Fruit fly (Drosophila melanogaster) whole organism, embryonic: ENCODE measurements around the gene CG5377.
A peak's percentile ranks its signal among the peaks of the same experiment; 100 is the strongest.

Experiments
- Aef1 ChIP-seq: fragments of 200-800 bp; sonication (Bioruptor generic); IDR thresholded peaks from 3 replicates; pipeline ENCODE4 v1.3.6; 2022; ENCODE audit warnings: missing biosample characterization, missing genetic modification characterization
- Atf6 ChIP-seq: fragments of 200-800 bp; sonication (Bioruptor generic); IDR thresholded peaks from 2 replicates; pipeline ENCODE4 v1.3.6; 2022; ENCODE audit warnings: missing biosample characterization, missing genetic modification characterization
- C15 ChIP-seq: fragments of 200-800 bp; sonication (Bioruptor generic); IDR thresholded peaks from 3 replicates; pipeline ENCODE4 v1.3.6; 2022; ENCODE audit warnings: missing biosample characterization, missing genetic modification characterization
- CG10274 ChIP-seq: fragments of 200-800 bp; sonication (Bioruptor generic); optimal IDR thresholded peaks from 3 replicates; lab custom pipeline; 2017; ENCODE audit warnings: missing biosample characterization, mild to moderate bottlenecking, missing genetic modification characterization
- CG1233 ChIP-seq: fragments of 200-800 bp; sonication (Bioruptor generic); optimal IDR thresholded peaks from 4 replicates; lab custom pipeline; 2018; ENCODE audit warnings: missing biosample characterization, mild to moderate bottlenecking, missing genetic modification characterization
- CG12744 ChIP-seq: fragments of 200-800 bp; sonication (Bioruptor generic); optimal IDR thresholded peaks from 2 replicates; lab custom pipeline; 2016; ENCODE audit warnings: missing biosample characterization, missing genetic modification characterization
- CG14014 ChIP-seq: fragments of 200-800 bp; sonication (Bioruptor generic); IDR thresholded peaks from 2 replicates; pipeline ENCODE4 v1.3.6; 2022; ENCODE audit warnings: missing biosample characterization, missing genetic modification characterization
- CG1647 ChIP-seq: fragments of 200-800 bp; sonication (Bioruptor generic); optimal IDR thresholded peaks from 3 replicates; lab custom pipeline; 2016; ENCODE audit warnings: missing biosample characterization, missing genetic modification characterization
- CG16863 ChIP-seq: fragments of 200-800 bp; sonication (Bioruptor generic); optimal IDR thresholded peaks from 3 replicates; lab custom pipeline; 2016; ENCODE audit warnings: missing biosample characterization, missing genetic modification characterization
- CG17361 ChIP-seq: fragments of 200-800 bp; sonication (Bioruptor generic); IDR thresholded peaks from 3 replicates; pipeline ENCODE4 v1.3.6; 2022; ENCODE audit warnings: missing biosample characterization, missing genetic modification characterization
- CG4404 ChIP-seq: fragments of 200-800 bp; sonication (Bioruptor generic); IDR thresholded peaks from 2 replicates; pipeline ENCODE4 v1.3.6; 2022; ENCODE audit warnings: missing biosample characterization, missing genetic modification characterization
- CG4617 ChIP-seq: fragments of 200-800 bp; sonication (Bioruptor generic); optimal IDR thresholded peaks from 3 replicates; lab custom pipeline; 2016; ENCODE audit warnings: missing biosample characterization, missing genetic modification characterization, borderline replicate concordance
- Dip2 ChIP-seq: fragments of 200-800 bp; sonication (Bioruptor generic); IDR thresholded peaks from 2 replicates; pipeline ENCODE4 v1.3.6; 2022; ENCODE audit warnings: missing biosample characterization, missing genetic modification characterization
- Dll ChIP-seq: fragments of 200-800 bp; sonication (Bioruptor generic); IDR thresholded peaks from 4 replicates; pipeline ENCODE4 v1.3.6; 2022; ENCODE audit warnings: missing biosample characterization, missing genetic modification characterization; ENCODE audit not compliant: partially characterized antibody
- Dp ChIP-seq: fragments of 200-800 bp; sonication (Bioruptor generic); optimal IDR thresholded peaks from 2 replicates; lab custom pipeline; 2018; ENCODE audit warnings: missing biosample characterization, mild to moderate bottlenecking, missing genetic modification characterization, moderate library complexity
- E2f1 ChIP-seq: fragments of 200-800 bp; sonication (Bioruptor generic); IDR thresholded peaks from 2 replicates; pipeline ENCODE4 v1.3.6; 2022; ENCODE audit warnings: missing biosample characterization, missing genetic modification characterization
- Hr39 ChIP-seq: fragments of >200 bp; optimal IDR thresholded peaks from 2 replicates; lab custom pipeline; 2017
- Hr78 ChIP-seq, 2 experiments: fragments of 200-800 bp in 1 of 2; fragments of >200 bp in 1 of 2; sonication (Bioruptor generic) in 1 of 2; optimal IDR thresholded peaks; 2 replicates each; lab custom pipeline; 2017 to 2019; ENCODE audit warnings: missing biosample characterization in 2 of 2, missing genetic modification characterization in 2 of 2, mild to moderate bottlenecking in 1 of 2, moderate library complexity in 1 of 2
- Kr ChIP-seq: fragments of 200-800 bp; sonication (Bioruptor generic); optimal IDR thresholded peaks from 2 replicates; lab custom pipeline; 2017; ENCODE audit warnings: missing biosample characterization, mild to moderate bottlenecking, missing genetic modification characterization
- Neu2 ChIP-seq: fragments of 200-800 bp; sonication (Bioruptor generic); optimal IDR thresholded peaks from 3 replicates; lab custom pipeline; 2016; ENCODE audit warnings: missing biosample characterization, missing genetic modification characterization, borderline replicate concordance
- Trl ChIP-seq, 3 experiments: fragments of >200 bp in 2 of 3; fragments of 200-800 bp in 1 of 3; sonication (Bioruptor generic) in 1 of 3; optimal IDR thresholded peaks; 2 replicates in 1 of 3; 3 replicates in 2 of 3; lab custom pipeline; 2016 to 2017; ENCODE audit warnings: missing biosample characterization in 1 of 3, missing genetic modification characterization in 1 of 3
- YL-1 ChIP-seq: fragments of 200-800 bp; sonication (Bioruptor generic); optimal IDR thresholded peaks from 3 replicates; lab custom pipeline; 2017; ENCODE audit warnings: missing biosample characterization, mild to moderate bottlenecking, missing genetic modification characterization
- ap ChIP-seq: fragments of 200-800 bp; sonication (Bioruptor generic); IDR thresholded peaks from 2 replicates; pipeline ENCODE4 v1.3.6; 2022; ENCODE audit warnings: missing biosample characterization, missing genetic modification characterization
- ato ChIP-seq: fragments of 200-800 bp; sonication (Bioruptor generic); IDR thresholded peaks from 2 replicates; pipeline ENCODE4 v1.3.6; 2022; ENCODE audit warnings: missing biosample characterization, missing genetic modification characterization; ENCODE audit not compliant: partially characterized antibody
- az2 ChIP-seq: fragments of 200-800 bp; sonication (Bioruptor generic); optimal IDR thresholded peaks from 3 replicates; lab custom pipeline; 2016; ENCODE audit warnings: missing biosample characterization, missing genetic modification characterization
- cad ChIP-seq: fragments of >200 bp; optimal IDR thresholded peaks from 2 replicates; lab custom pipeline; 2017; ENCODE audit warnings: missing biosample characterization, missing genetic modification characterization
- caup ChIP-seq: fragments of 200-800 bp; sonication (Bioruptor generic); optimal IDR thresholded peaks from 3 replicates; lab custom pipeline; 2017; ENCODE audit warnings: missing biosample characterization, mild to moderate bottlenecking, missing genetic modification characterization, moderate library complexity; ENCODE audit not compliant: severe bottlenecking
- ci ChIP-seq: fragments of 200-800 bp; sonication (Bioruptor generic); IDR thresholded peaks from 3 replicates; pipeline ENCODE4 v1.3.6; 2022; ENCODE audit warnings: missing biosample characterization, missing genetic modification characterization
- dati ChIP-seq: fragments of 200-800 bp; sonication (Bioruptor generic); IDR thresholded peaks from 2 replicates; pipeline ENCODE4 v1.3.6; 2022; ENCODE audit warnings: missing biosample characterization, missing genetic modification characterization
- ewg ChIP-seq: fragments of 200-800 bp; sonication (Bioruptor generic); optimal IDR thresholded peaks from 3 replicates; lab custom pipeline; 2017; ENCODE audit warnings: mild to moderate bottlenecking, missing biosample characterization, missing genetic modification reagents, missing genetic modification characterization
- gem ChIP-seq: fragments of 200-800 bp; sonication (Bioruptor generic); optimal IDR thresholded peaks from 2 replicates; lab custom pipeline; 2019; ENCODE audit warnings: missing biosample characterization, mild to moderate bottlenecking, missing genetic modification characterization, moderate library complexity
- grau ChIP-seq: fragments of 200-800 bp; optimal IDR thresholded peaks from 3 replicates; lab custom pipeline; 2019; ENCODE audit warnings: missing biosample characterization, mild to moderate bottlenecking, missing genetic modification characterization, moderate library complexity
- gt ChIP-seq: fragments of 200-800 bp; sonication (Bioruptor generic); IDR thresholded peaks from 2 replicates; pipeline ENCODE4 v1.3.6; 2022; ENCODE audit warnings: missing biosample characterization, missing genetic modification characterization
- hbn ChIP-seq: fragments of 200-800 bp; sonication (Bioruptor generic); IDR thresholded peaks from 2 replicates; pipeline ENCODE4 v1.3.6; 2022; ENCODE audit warnings: missing biosample characterization, missing genetic modification characterization; ENCODE audit not compliant: partially characterized antibody
- ind ChIP-seq: fragments of 200-800 bp; sonication (Bioruptor generic); optimal IDR thresholded peaks from 3 replicates; lab custom pipeline; 2016; ENCODE audit warnings: missing biosample characterization, missing genetic modification characterization
- klu ChIP-seq: fragments of 200-800 bp; sonication (Bioruptor generic); IDR thresholded peaks from 2 replicates; pipeline ENCODE4 v1.3.6; 2022; ENCODE audit warnings: missing biosample characterization, missing genetic modification characterization
- lab ChIP-seq: fragments of 200-800 bp; sonication (Bioruptor generic); optimal IDR thresholded peaks from 3 replicates; lab custom pipeline; 2017; ENCODE audit warnings: missing biosample characterization, missing genetic modification characterization, mild to moderate bottlenecking, moderate library complexity, missing genetic modification reagents
- luna ChIP-seq: fragments of 200-800 bp; sonication (Bioruptor generic); optimal IDR thresholded peaks from 2 replicates; lab custom pipeline; 2016; ENCODE audit warnings: missing biosample characterization, missing genetic modification characterization
- nerfin-2 ChIP-seq: fragments of 200-800 bp; sonication (Bioruptor generic); IDR thresholded peaks from 2 replicates; pipeline ENCODE4 v1.3.6; 2022; ENCODE audit warnings: missing biosample characterization, missing genetic modification characterization; ENCODE audit not compliant: partially characterized antibody
- nmo ChIP-seq: fragments of 200-800 bp; sonication (Bioruptor generic); optimal IDR thresholded peaks from 2 replicates; lab custom pipeline; 2018; ENCODE audit warnings: missing biosample characterization, mild to moderate bottlenecking, missing genetic modification characterization, moderate library complexity
- onecut ChIP-seq: fragments of 200-800 bp; sonication (Bioruptor generic); IDR thresholded peaks from 2 replicates; pipeline ENCODE4 v1.3.6; 2022; ENCODE audit warnings: missing biosample characterization, missing genetic modification characterization
- pfk ChIP-seq: fragments of 200-800 bp; sonication (Bioruptor generic); optimal IDR thresholded peaks from 2 replicates; lab custom pipeline; 2018; ENCODE audit warnings: missing biosample characterization, mild to moderate bottlenecking, missing genetic modification characterization, moderate library complexity
- phol ChIP-seq: fragments of 200-800 bp; sonication (Bioruptor generic); optimal IDR thresholded peaks from 3 replicates; lab custom pipeline; 2018; ENCODE audit warnings: missing biosample characterization, mild to moderate bottlenecking, missing genetic modification characterization, moderate library complexity
- pros ChIP-seq: fragments of 200-800 bp; sonication (Bioruptor generic); optimal IDR thresholded peaks from 3 replicates; lab custom pipeline; 2019; ENCODE audit warnings: missing biosample characterization, mild to moderate bottlenecking, missing genetic modification characterization, moderate library complexity
- pzg ChIP-seq: fragments of 200-800 bp; sonication (Bioruptor generic); optimal IDR thresholded peaks from 3 replicates; lab custom pipeline; 2018; ENCODE audit warnings: missing biosample characterization, mild to moderate bottlenecking, missing genetic modification characterization, moderate library complexity
- sc ChIP-seq, 3 experiments: fragments of >200 bp in 2 of 3; fragments of 200-800 bp in 1 of 3; sonication (Bioruptor generic) in 1 of 3; optimal IDR thresholded peaks; 2 replicates in 2 of 3; 3 replicates in 1 of 3; lab custom pipeline; 2017; ENCODE audit warnings: mild to moderate bottlenecking in 1 of 3, missing biosample characterization in 1 of 3, missing genetic modification characterization in 1 of 3, missing genetic modification reagents in 1 of 3
- stwl ChIP-seq: fragments of 200-800 bp; sonication (Bioruptor generic); optimal IDR thresholded peaks from 3 replicates; lab custom pipeline; 2018; ENCODE audit warnings: missing biosample characterization, mild to moderate bottlenecking, missing genetic modification characterization, moderate library complexity
- tin ChIP-seq: fragments of 200-800 bp; sonication (Bioruptor generic); optimal IDR thresholded peaks from 3 replicates; lab custom pipeline; 2016; ENCODE audit warnings: missing biosample characterization, missing genetic modification characterization
- unc-4 ChIP-seq: fragments of 200-800 bp; sonication (Bioruptor generic); IDR thresholded peaks from 2 replicates; pipeline ENCODE4 v1.3.6; 2022; ENCODE audit warnings: missing biosample characterization, missing genetic modification characterization; ENCODE audit not compliant: partially characterized antibody
- zfh2 ChIP-seq: fragments of 200-800 bp; sonication (Bioruptor generic); optimal IDR thresholded peaks from 2 replicates; lab custom pipeline; 2016; ENCODE audit warnings: missing biosample characterization, missing genetic modification characterization

The CG5377 gene

dm6 chr3R:22421618-22422017 is 46.3 kb downstream of the CG5377 start (continued):
- TF ChIP-seq Dip2 (GFP tag; lab: Robert Waterston, UW) (no peak), E2f1 (GFP tag; lab: Robert Waterston, UW) (peak; percentile 80), pfk (GFP tag; lab: Kevin White, UChicago) (no peak), CG16863 (peak; percentile 47), pzg (no peak), az2 (GFP tag; lab: Kevin White, UChicago) (peak; percentile 56), C15 (no peak), gem (tag; lab: Kevin White, UChicago) (no peak), dati (GFP tag; lab: Robert Waterston, UW) (peak; percentile 39; the same call in 1 of the 2 replicates), cad (no peak), Dp (no peak), CG14014 (GFP tag; lab: Robert Waterston, UW) (peak; percentile 83), caup (GFP tag; lab: Kevin White, UChicago) (peak; percentile 33), pros (GFP tag; lab: Kevin White, UChicago) (no peak), CG1647 (GFP tag; lab: Kevin White, UChicago) (no peak), onecut (GFP tag; lab: Robert Waterston, UW) (peak; percentile 64), ind (GFP tag; lab: Kevin White, UChicago) (peak; percentile 62), gt (peak; percentile 29; the same call in 1 of the 2 replicates), Neu2 (GFP tag; lab: Kevin White, UChicago) (no peak), lab (GFP tag; lab: Kevin White, UChicago) (no peak), grau (tag; lab: Kevin White, UChicago) (peak; percentile 89), Atf6 (peak; percentile 80), nmo (GFP tag; lab: Kevin White, UChicago) (peak; percentile 71), CG10274 (GFP tag; lab: Kevin White, UChicago) (no peak), hbn (GFP tag; lab: Robert Waterston, UW) (no peak), sc (optimal IDR thresholded peaks at IDR 0.05; lab: Kevin White, UChicago) (no peak), sc (GFP tag; optimal IDR thresholded peaks at IDR 0.05; lab: Kevin White, UChicago) (no peak), unc-4 (GFP tag; lab: Robert Waterston, UW) (no peak), zfh2 (GFP tag; lab: Kevin White, UChicago) (peak; percentile 32), CG4617 (GFP tag; lab: Kevin White, UChicago) (no peak), CG4404 (GFP tag; lab: Robert Waterston, UW) (peak; percentile 21; the same call in 1 of the 2 replicates), tin (GFP tag; lab: Kevin White, UChicago) (peak; percentile 59), phol (tag; lab: Kevin White, UChicago) (peak; percentile 26), nerfin-2 (GFP tag; lab: Robert Waterston, UW) (no peak), ewg (GFP tag; lab: Kevin White, UChicago) (no peak), ap (GFP tag; lab: Robert Waterston, UW) (no peak), ato (GFP tag; lab: Robert Waterston, UW) (no peak), Kr (GFP tag; lab: Kevin White, UChicago) (no peak), CG12744 (GFP tag; lab: Kevin White, UChicago) (peak; percentile 10), CG17361 (GFP tag; lab: Robert Waterston, UW) (peak; percentile 47; the same call in 1 of the 3 replicates), YL-1 (GFP tag; lab: Kevin White, UChicago) (no peak), Dll (GFP tag; lab: Robert Waterston, UW) (no peak), Hr78 (GFP tag; optimal IDR thresholded peaks at IDR 0.05; lab: Kevin White, UChicago) (no peak), Trl (optimal IDR thresholded peaks at IDR 0.05; lab: Kevin White, UChicago) (no peak), Trl (GFP tag; optimal IDR thresholded peaks at IDR 0.05; lab: Kevin White, UChicago) (peak; percentile 29), Hr39 (lab: Kevin White, UChicago) (no peak), ci (GFP tag; lab: Robert Waterston, UW) (peak; percentile 80), luna (GFP tag; lab: Kevin White, UChicago) (peak; percentile 37), stwl (tag; lab: Kevin White, UChicago) (no peak), klu (GFP tag; lab: Robert Waterston, UW) (peak; percentile 66), Aef1 (GFP tag; lab: Robert Waterston, UW) (peak; percentile 66), CG1233 (GFP tag; lab: Kevin White, UChicago) (peak; percentile 12)
